Worm (Caenorhabditis elegans) whole organism, young adult: ENCODE measurements around the gene pdf-2.

Experiments
- B0035.1 ChIP-seq: sonication (generic microtip); optimal IDR thresholded peaks from 2 replicates; lab custom pipeline; 2016; ENCODE audit warnings: missing genetic modification characterization, mild to moderate bottlenecking, missing compliant biosample characterization, missing genotype, missing genetic modification reagents
- F39B2.1 ChIP-seq: fragments of 200-800 bp; sonication (Bioruptor generic); IDR thresholded peaks from 2 replicates; pipeline ENCODE4 v1.3.6; 2022; ENCODE audit warnings: missing genetic modification reagents, missing genetic modification characterization, missing compliant biosample characterization
- F52B5.7 ChIP-seq: sonication (generic microtip); optimal IDR thresholded peaks from 2 replicates; lab custom pipeline; 2016; ENCODE audit warnings: mild to moderate bottlenecking, missing genetic modification characterization, missing compliant biosample characterization
- F57A8.1 ChIP-seq: fragments of 200-800 bp; sonication (Bioruptor generic); optimal IDR thresholded peaks from 2 replicates; lab custom pipeline; 2018; ENCODE audit warnings: mild to moderate bottlenecking, missing genetic modification characterization, moderate library complexity, missing compliant biosample characterization
- T07F8.4 ChIP-seq: sonication (generic microtip); optimal IDR thresholded peaks from 2 replicates; lab custom pipeline; 2016; ENCODE audit warnings: mild to moderate bottlenecking, missing genetic modification characterization, moderate library complexity, missing compliant biosample characterization
- akir-1 ChIP-seq: fragments of 200-800 bp; sonication (Bioruptor generic); optimal IDR thresholded peaks from 2 replicates; lab custom pipeline; 2018; ENCODE audit warnings: mild to moderate bottlenecking, missing genetic modification characterization, moderate library complexity, missing compliant biosample characterization
- atf-7 ChIP-seq: sonication (generic microtip); optimal IDR thresholded peaks from 2 replicates; lab custom pipeline; 2017; ENCODE audit warnings: mild to moderate bottlenecking, missing genetic modification characterization, missing compliant biosample characterization
- attf-6 ChIP-seq: fragments of 200-800 bp; sonication (Bioruptor generic); IDR thresholded peaks from 2 replicates; pipeline ENCODE4 v1.3.6; 2022; ENCODE audit warnings: missing genetic modification reagents, missing genetic modification characterization, missing compliant biosample characterization
- bed-1 ChIP-seq: fragments of 200-800 bp; sonication (Bioruptor generic); IDR thresholded peaks from 2 replicates; pipeline ENCODE4 v1.3.6; 2022; ENCODE audit warnings: missing genetic modification reagents, missing genetic modification characterization, missing compliant biosample characterization
- ccch-3 ChIP-seq: fragments of 200-800 bp; sonication (Bioruptor generic); optimal IDR thresholded peaks from 2 replicates; lab custom pipeline; 2018; ENCODE audit warnings: mild to moderate bottlenecking, missing genetic modification characterization, missing compliant biosample characterization
- ceh-27 ChIP-seq: fragments of 200-800 bp; sonication (Bioruptor generic); optimal IDR thresholded peaks from 2 replicates; lab custom pipeline; 2018; ENCODE audit warnings: mild to moderate bottlenecking, missing genetic modification characterization, moderate library complexity, missing compliant biosample characterization
- ceh-40 ChIP-seq: fragments of 200-800 bp; sonication (Bioruptor generic); IDR thresholded peaks from 2 replicates; pipeline ENCODE4 v1.3.6; 2022; ENCODE audit warnings: missing genetic modification characterization, missing compliant biosample characterization
- ceh-79 ChIP-seq: sonication (generic microtip); optimal IDR thresholded peaks from 2 replicates; lab custom pipeline; 2017; ENCODE audit warnings: mild to moderate bottlenecking, missing genetic modification characterization, missing compliant biosample characterization
- dpff-1 ChIP-seq: sonication (generic microtip); optimal IDR thresholded peaks from 2 replicates; lab custom pipeline; 2017; ENCODE audit warnings: mild to moderate bottlenecking, missing genetic modification characterization, missing compliant biosample characterization
- egrh-3 ChIP-seq: fragments of 200-800 bp; sonication (Bioruptor generic); IDR thresholded peaks from 2 replicates; pipeline ENCODE4 v1.3.6; 2022; ENCODE audit warnings: missing genetic modification reagents, missing genetic modification characterization, missing compliant biosample characterization
- hlh-12 ChIP-seq: sonication (generic microtip); optimal IDR thresholded peaks from 2 replicates; lab custom pipeline; 2016; ENCODE audit warnings: missing genetic modification characterization, missing compliant biosample characterization
- hmg-1.2 ChIP-seq: fragments of 200-800 bp; sonication (Bioruptor generic); IDR thresholded peaks from 2 replicates; pipeline ENCODE4 v1.3.6; 2022; ENCODE audit warnings: missing genetic modification reagents, missing genetic modification characterization, missing compliant biosample characterization
- hrde-1 ChIP-seq: sonication (generic microtip); optimal IDR thresholded peaks from 2 replicates; lab custom pipeline; 2016; ENCODE audit warnings: missing genetic modification characterization, mild to moderate bottlenecking, missing compliant biosample characterization, moderate library complexity, missing genotype, missing genetic modification reagents, borderline replicate concordance
- hsf-1 ChIP-seq: fragments of 200-800 bp; sonication (Bioruptor generic); IDR thresholded peaks from 2 replicates; pipeline ENCODE4 v1.3.6; 2022; ENCODE audit warnings: missing genetic modification reagents, missing genetic modification characterization, missing compliant biosample characterization
- lir-1 ChIP-seq: fragments of 200-800 bp; sonication (Bioruptor generic); conservative IDR thresholded peaks from 2 replicates; pipeline ENCODE4 v1.3.6; 2022; ENCODE audit warnings: missing genetic modification reagents, missing genetic modification characterization, missing compliant biosample characterization
- lsy-27 ChIP-seq: sonication (generic microtip); optimal IDR thresholded peaks from 2 replicates; lab custom pipeline; 2017; ENCODE audit warnings: missing genetic modification characterization, mild to moderate bottlenecking, missing compliant biosample characterization, antibody characterized with exemption, missing genotype, borderline replicate concordance; ENCODE audit not compliant: insufficient read depth
- mes-4 ChIP-seq: sonication (generic microtip); optimal IDR thresholded peaks from 2 replicates; lab custom pipeline; 2016; ENCODE audit warnings: missing genotype, missing genetic modification characterization, missing compliant biosample characterization
- nfya-2 ChIP-seq: fragments of 200-800 bp; sonication (Bioruptor generic); IDR thresholded peaks from 2 replicates; pipeline ENCODE4 v1.3.6; 2022; ENCODE audit warnings: missing genetic modification reagents, missing genetic modification characterization, missing compliant biosample characterization
- nhr-90 ChIP-seq: sonication (generic microtip); optimal IDR thresholded peaks from 2 replicates; lab custom pipeline; 2016; ENCODE audit warnings: missing genotype, mild to moderate bottlenecking, missing genetic modification characterization, missing compliant biosample characterization
- rcor-1 ChIP-seq: fragments of 200-800 bp; sonication (Bioruptor generic); IDR thresholded peaks from 2 replicates; pipeline ENCODE4 v1.3.6; 2022; ENCODE audit warnings: missing genetic modification reagents, missing genetic modification characterization, missing compliant biosample characterization
- snpc-1.1 ChIP-seq: sonication (generic microtip); optimal IDR thresholded peaks from 2 replicates; lab custom pipeline; 2017; ENCODE audit warnings: missing genetic modification characterization, mild to moderate bottlenecking, missing compliant biosample characterization, antibody characterized with exemption, moderate library complexity, missing genotype, missing genetic modification reagents; ENCODE audit not compliant: insufficient read depth
- snpc-1.3 ChIP-seq: sonication (generic microtip); optimal IDR thresholded peaks from 2 replicates; lab custom pipeline; 2017; ENCODE audit warnings: missing genetic modification characterization, mild to moderate bottlenecking, missing compliant biosample characterization, antibody characterized with exemption, moderate library complexity, missing genotype, missing genetic modification reagents; ENCODE audit not compliant: insufficient read depth
- snpc-3.4 ChIP-seq: sonication (generic microtip); optimal IDR thresholded peaks from 2 replicates; lab custom pipeline; 2017; ENCODE audit warnings: missing genetic modification characterization, mild to moderate bottlenecking, missing compliant biosample characterization, antibody characterized with exemption, moderate library complexity, missing genotype, missing genetic modification reagents
- tbp1 ChIP-seq: fragments of 200-800 bp; sonication (Bioruptor generic); optimal IDR thresholded peaks from 2 replicates; lab custom pipeline; 2018; ENCODE audit warnings: mild to moderate bottlenecking, missing genetic modification characterization, missing compliant biosample characterization
- unc-62 ChIP-seq: fragments of 150-350 bp; optimal IDR thresholded peaks from 2 replicates; lab custom pipeline; 2014; ENCODE audit warnings: missing biosample characterization, missing genetic modification reagents, missing genetic modification characterization
- zfh-2 ChIP-seq: fragments of 200-800 bp; sonication (Bioruptor generic); conservative IDR thresholded peaks from 2 replicates; pipeline ENCODE4 v1.3.6; 2022; ENCODE audit warnings: missing genetic modification reagents, missing genetic modification characterization, missing compliant biosample characterization
- ztf-18 ChIP-seq: sonication (generic microtip); optimal IDR thresholded peaks from 2 replicates; lab custom pipeline; 2016; ENCODE audit warnings: missing genotype, mild to moderate bottlenecking, missing genetic modification characterization, missing compliant biosample characterization
- ztf-22 ChIP-seq: fragments of 200-800 bp; sonication (Bioruptor generic); optimal IDR thresholded peaks from 2 replicates; lab custom pipeline; 2018; ENCODE audit warnings: mild to moderate bottlenecking, missing genetic modification characterization, moderate library complexity, missing compliant biosample characterization
- ztf-28 ChIP-seq: fragments of 200-800 bp; sonication (Bioruptor generic); IDR thresholded peaks from 2 replicates; pipeline ENCODE4 v1.3.6; 2022; ENCODE audit warnings: missing genetic modification reagents, missing genetic modification characterization, missing compliant biosample characterization
- ztf-3 ChIP-seq: fragments of 200-800 bp; sonication (Bioruptor generic); optimal IDR thresholded peaks from 2 replicates; lab custom pipeline; 2018; ENCODE audit warnings: mild to moderate bottlenecking, missing genetic modification characterization, missing compliant biosample characterization

pdf-2 gene

ce11 chrX:2130141-2130540 is 33.0 kb upstream of the pdf-2 start, which contains the start of gene F53B1.8:
Gene F53B1.8 (minus strand): TSS chrX:2130241.
- TF ChIP-seq B0035.1 (tag; lab: Kevin White, UChicago), result no peak

DNA sequence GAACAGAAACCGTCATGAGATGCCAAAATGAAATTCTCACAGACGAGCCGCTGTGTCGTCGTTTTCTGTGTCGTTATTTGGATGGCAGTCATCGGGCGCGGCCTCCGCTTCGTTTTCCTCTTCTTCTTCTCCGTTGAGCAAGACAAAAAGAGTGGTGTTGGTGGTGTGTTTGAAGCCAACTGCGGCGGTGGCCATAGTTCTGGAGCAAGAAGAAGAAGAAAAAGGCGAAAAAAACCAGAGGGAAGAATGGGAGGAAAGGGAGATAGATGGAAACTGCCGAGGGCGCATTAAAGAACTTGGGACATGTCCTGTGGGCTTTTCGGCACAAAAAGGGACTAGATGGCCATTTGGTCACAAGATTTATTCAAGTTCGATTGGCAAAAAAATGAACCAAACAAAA is 31.5 kb upstream of the pdf-2 start, which contains the start of gene F53B1.9:
F53B1.9 (minus strand) TSS at position 195 of the 400 bp plus-strand sequence.
- TF ChIP-seq tbp1 (GFP tag; lab: Kevin White, UChicago) (no peak), snpc-1.3 (no peak), mes-4 (tag; lab: Kevin White, UChicago) (no peak), egrh-3 (GFP tag; lab: Robert Waterston, UW) (no peak)

DNA sequence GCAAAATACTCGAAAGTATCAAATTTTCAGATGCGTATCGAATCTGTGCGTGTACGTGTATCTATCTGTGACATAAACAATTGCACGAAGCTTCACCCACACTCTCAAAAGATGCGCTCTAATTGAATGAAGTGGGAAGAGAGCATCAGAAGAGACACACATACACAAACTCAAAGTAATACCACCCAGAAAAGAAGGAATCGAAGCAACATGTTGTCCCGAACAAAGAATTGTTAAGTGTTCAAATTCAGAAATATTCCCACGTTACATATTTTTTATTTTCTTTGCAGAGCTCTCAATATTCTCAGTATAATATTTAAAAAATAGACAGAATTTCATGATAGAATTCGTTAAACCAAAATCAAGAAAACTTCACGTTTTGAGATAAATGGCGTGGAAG is 26.2 kb upstream of the pdf-2 start:
- TF ChIP-seq dpff-1, result no peak
- TF ChIP-seq ceh-40, result no peak
- TF ChIP-seq ccch-3 (GFP tag; lab: Kevin White, UChicago), result no peak
- no peak for TF ChIP-seq atf-7 (tag; lab: Kevin White, UChicago)
- no peak for TF ChIP-seq ceh-27 (GFP tag; lab: Kevin White, UChicago)
- TF ChIP-seq F57A8.1 (GFP tag; lab: Kevin White, UChicago), result no peak
- TF ChIP-seq nhr-90 (tag; lab: Kevin White, UChicago), result no peak
- TF ChIP-seq rcor-1, result no peak
- no peak for TF ChIP-seq F39B2.1 (GFP tag; lab: Robert Waterston, UW)
- no peak for TF ChIP-seq ztf-22 (GFP tag; lab: Kevin White, UChicago)
- TF ChIP-seq ceh-79 (tag; lab: Kevin White, UChicago), result no peak
- TF ChIP-seq ztf-3 (GFP tag; lab: Kevin White, UChicago), result no peak
- TF ChIP-seq snpc-3.4 (tag; lab: Kevin White, UChicago), result no peak
- no peak for TF ChIP-seq ztf-18 (tag; lab: Kevin White, UChicago)
- TF ChIP-seq lsy-27 (tag; lab: Kevin White, UChicago), result no peak
- no peak for TF ChIP-seq ztf-28
- no peak for TF ChIP-seq hsf-1
- TF ChIP-seq nfya-2, result no peak

- TF ChIP-seq snpc-1.1 (no peak), bed-1 (GFP tag; lab: Robert Waterston, UW) (no peak), hrde-1 (tag; lab: Kevin White, UChicago) (no peak), dpff-1 (no peak), attf-6 (no peak), hlh-12 (tag; lab: Kevin White, UChicago) (no peak), hsf-1 (no peak), unc-62 (GFP tag; lab: Kevin White, UChicago) (no peak), lir-1 (no peak), zfh-2 (no peak), F52B5.7 (tag; lab: Kevin White, UChicago) (no peak), T07F8.4 (tag; lab: Kevin White, UChicago) (no peak), hmg-1.2 (GFP tag; lab: Robert Waterston, UW) (no peak), nhr-90 (tag; lab: Kevin White, UChicago) (no peak), akir-1 (GFP tag; lab: Kevin White, UChicago) (no peak), egrh-3 (GFP tag; lab: Robert Waterston, UW) (no peak)
Measured at ce11 chrX:2138923-2139322, 24.3 kb upstream of the pdf-2 start.
